Fruit fly (Drosophila melanogaster): Measurements from ENCODE around the gene Pglym87.

DNA sequence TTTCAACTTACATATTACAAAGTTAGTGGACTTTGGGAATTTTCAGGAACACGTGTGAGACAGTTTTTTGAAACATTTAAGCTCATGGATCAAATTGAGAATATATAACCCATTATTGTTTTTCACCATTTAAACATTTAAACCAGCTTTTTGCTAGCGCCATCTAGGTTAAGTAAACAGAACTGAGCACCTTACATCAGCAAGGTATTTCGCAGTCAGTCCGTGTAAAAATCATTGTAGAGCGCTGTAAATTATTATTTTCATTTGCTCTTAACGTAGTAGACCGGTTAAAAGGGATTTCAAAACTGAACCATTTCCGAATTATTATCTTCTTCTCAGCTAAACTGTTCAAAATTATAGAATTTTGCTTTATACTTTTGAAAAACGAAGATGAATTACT is 10.4 kb downstream of the Pglym87 start, which contains the start of gene Rsbp15:
- TF ChIP-seq Hr78 (GFP tag; optimal IDR thresholded peaks at IDR 0.05) (no peak), pan (optimal IDR thresholded peaks at IDR 0.05) (no peak), Myc (optimal IDR thresholded peaks at IDR 0.05) (peak; percentile 48), dmrt93B (GFP tag; optimal IDR thresholded peaks at IDR 0.05) (no peak), Jra (GFP tag; optimal IDR thresholded peaks at IDR 0.05) (no peak)
